Worm (Caenorhabditis elegans) whole organism, L4/young adult: ENCODE data around the gene F54D5.7.

Source experiments
- dao-5 ChIP-seq: sonication (generic microtip); optimal IDR thresholded peaks from 2 replicates; lab custom pipeline; 2016; ENCODE audit warnings: missing genotype, missing genetic modification characterization, moderate library complexity, missing compliant biosample characterization
- him-1 ChIP-seq: sonication (generic microtip); optimal IDR thresholded peaks from 2 replicates; lab custom pipeline; 2016; ENCODE audit warnings: missing genotype, missing genetic modification reagents, missing genetic modification characterization, missing compliant biosample characterization

DNA sequence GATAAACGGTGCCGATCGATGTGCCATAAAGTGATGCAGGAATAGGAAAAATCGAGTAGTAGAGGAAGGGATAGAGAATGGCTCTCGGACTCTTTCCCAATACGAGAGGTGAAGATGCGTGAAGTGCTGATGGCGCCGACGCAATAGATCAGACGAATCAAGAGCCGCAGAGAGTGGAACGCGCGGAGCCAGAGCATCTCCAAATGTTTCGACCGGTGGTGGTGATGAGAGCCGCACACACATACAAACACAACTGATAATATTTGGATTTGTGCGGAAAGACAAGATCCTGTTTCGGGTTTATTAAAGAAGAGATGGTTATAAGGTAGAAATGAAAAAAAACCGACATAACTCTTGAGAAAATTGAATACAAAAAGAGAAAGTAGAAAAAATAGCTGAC is 16.8 kb downstream of the F54D5.7 start, which contains the start of gene F54D5.15:
- no peak for TF ChIP-seq him-1 (tag; lab: Kevin White, UChicago)
- TF ChIP-seq dao-5 (tag; lab: Kevin White, UChicago), result no peak
